Fruit fly (Drosophila melanogaster): ENCODE measurements around the gene Epg5.
A peak's percentile ranks its signal among the peaks of the same experiment; 100 is the strongest.

Epg5 gene

dm6 chr3R:18795000-18795810 lies 36.5 kb upstream of the Epg5 start, which contains the start of gene CG7720 (continued):
- no peak for TF ChIP-seq CG16779 (GFP tag; IDR thresholded peaks at IDR 0.05)
- no peak for TF ChIP-seq CG4730 (GFP tag; IDR thresholded peaks at IDR 0.05)
- no peak for TF ChIP-seq Atf3 (GFP tag; optimal IDR thresholded peaks at IDR 0.05)
- TF ChIP-seq CG12744 (GFP tag; optimal IDR thresholded peaks at IDR 0.05) = no peak
- TF ChIP-seq CG13624 (GFP tag; optimal IDR thresholded peaks at IDR 0.05) = no peak
- TF ChIP-seq ewg (GFP tag; optimal IDR thresholded peaks at IDR 0.05) = peak; percentile 26
- no peak for TF ChIP-seq luna (GFP tag; optimal IDR thresholded peaks at IDR 0.05)
- TF ChIP-seq CG11695 (GFP tag; IDR thresholded peaks at IDR 0.05) = no peak
- no peak for TF ChIP-seq Sry-β (GFP tag; optimal IDR thresholded peaks at IDR 0.05)
- peak; percentile 36; the same call in 1 of the 2 replicates for TF ChIP-seq onecut (GFP tag; IDR thresholded peaks at IDR 0.05)
- TF ChIP-seq Dek (tag; optimal IDR thresholded peaks at IDR 0.05) = no peak
- TF ChIP-seq CG6654 (GFP tag; optimal IDR thresholded peaks at IDR 0.05) = peak; percentile 6
- TF ChIP-seq fu2 (GFP tag; optimal IDR thresholded peaks at IDR 0.05) = no peak
- no peak for TF ChIP-seq lbe (GFP tag; optimal IDR thresholded peaks at IDR 0.05)
- no peak for TF ChIP-seq GATAe (GFP tag; conservative IDR thresholded peaks at IDR 0.05)
- no peak for TF ChIP-seq CG13894 (tag; optimal IDR thresholded peaks at IDR 0.05)
- TF ChIP-seq schlank (tag; optimal IDR thresholded peaks at IDR 0.05) = no peak
- no peak for TF ChIP-seq NFAT (GFP tag; IDR thresholded peaks at IDR 0.05)
- peak; percentile 8 to 67 for TF ChIP-seq dpn (GFP tag; optimal IDR thresholded peaks at IDR 0.05)
- no peak for TF ChIP-seq CG10543 (GFP tag; optimal IDR thresholded peaks at IDR 0.05)
- TF ChIP-seq CG3407 (GFP tag; optimal IDR thresholded peaks at IDR 0.05) = no peak
- TF ChIP-seq CG13287 (GFP tag; IDR thresholded peaks at IDR 0.05; ENCODE audit: partially characterized antibody) = no peak; the same call in 1 of the 2 replicates
- TF ChIP-seq btn (GFP tag; optimal IDR thresholded peaks at IDR 0.05) = no peak
- TF ChIP-seq CG3995 (GFP tag; optimal IDR thresholded peaks at IDR 0.05) = no peak
- TF ChIP-seq Ada2b (GFP tag; IDR thresholded peaks at IDR 0.05) = no peak
- TF ChIP-seq zfh2 (GFP tag; optimal IDR thresholded peaks at IDR 0.05) = peak; percentile 37
- peak; percentile 47 for TF ChIP-seq NfI (GFP tag; optimal IDR thresholded peaks at IDR 0.05)
- no peak for TF ChIP-seq CG2116 (GFP tag; optimal IDR thresholded peaks at IDR 0.05)
- TF ChIP-seq Hmr (GFP tag; optimal IDR thresholded peaks at IDR 0.05) = peak; percentile 10
- TF ChIP-seq CrebB (tag; optimal IDR thresholded peaks at IDR 0.05) = no peak
- TF ChIP-seq Lpt (GFP tag; optimal IDR thresholded peaks at IDR 0.05) = no peak
- no peak for TF ChIP-seq wor (GFP tag; IDR thresholded peaks at IDR 0.05)
- TF ChIP-seq ash1 (GFP tag; optimal IDR thresholded peaks at IDR 0.05) = no peak
- TF ChIP-seq CG17361 (GFP tag; IDR thresholded peaks at IDR 0.05) = peak; percentile 65
- peak in 1 of 2 experiments; percentile 1 for TF ChIP-seq crp (GFP tag; optimal IDR thresholded peaks at IDR 0.05)
- no peak for TF ChIP-seq yki (optimal IDR thresholded peaks at IDR 0.05)
- no peak for TF ChIP-seq CG10462 (GFP tag; optimal IDR thresholded peaks at IDR 0.05)
- no peak for TF ChIP-seq crol (GFP tag; IDR thresholded peaks at IDR 0.05)
- TF ChIP-seq nau (GFP tag; optimal IDR thresholded peaks at IDR 0.05) = peak; percentile 40
- TF ChIP-seq CG2678 (tag; optimal IDR thresholded peaks at IDR 0.05) = peak; percentile 58
- no peak for TF ChIP-seq CG15011 (GFP tag; optimal IDR thresholded peaks at IDR 0.05)
- no peak for TF ChIP-seq sna (GFP tag; IDR thresholded peaks at IDR 0.05; ENCODE audit: partially characterized antibody)
- no peak for TF ChIP-seq lov (optimal IDR thresholded peaks at IDR 0.05)
- no peak for TF ChIP-seq lov (GFP tag; IDR thresholded peaks at IDR 0.05)
- TF ChIP-seq CG13296 (GFP tag; optimal IDR thresholded peaks at IDR 0.05) = no peak
- no peak for TF ChIP-seq her (GFP tag; optimal IDR thresholded peaks at IDR 0.05)
- no peak for TF ChIP-seq Ravus (GFP tag; IDR thresholded peaks at IDR 0.05)
- no peak for TF ChIP-seq kay (GFP tag; optimal IDR thresholded peaks at IDR 0.05)
- no peak for TF ChIP-seq Dip2 (GFP tag; IDR thresholded peaks at IDR 0.05)
- TF ChIP-seq CG16813 (GFP tag; IDR thresholded peaks at IDR 0.05; ENCODE audit: partially characterized antibody) = peak; percentile 16; the same call in 1 of the 3 replicates

Data from whole organism, embryonic.